Fruit fly (Drosophila melanogaster) whole organism, embryonic: Measurements from ENCODE around the gene CG14095.

Experiments used
- Antp ChIP-seq: fragments of 200-800 bp; sonication (Bioruptor generic); optimal IDR thresholded peaks from 3 replicates; lab custom pipeline; 2016; ENCODE audit warnings: missing biosample characterization, missing genetic modification characterization
- BtbVII ChIP-seq: fragments of 200-800 bp; sonication (Bioruptor generic); optimal IDR thresholded peaks from 3 replicates; lab custom pipeline; 2017; ENCODE audit warnings: missing biosample characterization, mild to moderate bottlenecking, missing genetic modification characterization
- C15 ChIP-seq: fragments of 200-800 bp; sonication (Bioruptor generic); IDR thresholded peaks from 3 replicates; pipeline ENCODE4 v1.3.6; 2022; ENCODE audit warnings: missing biosample characterization, missing genetic modification characterization
- CG10274 ChIP-seq: fragments of 200-800 bp; sonication (Bioruptor generic); optimal IDR thresholded peaks from 3 replicates; lab custom pipeline; 2017; ENCODE audit warnings: missing biosample characterization, mild to moderate bottlenecking, missing genetic modification characterization
- CG12155 ChIP-seq: fragments of 200-800 bp; sonication (Bioruptor generic); optimal IDR thresholded peaks from 3 replicates; lab custom pipeline; 2016; ENCODE audit warnings: missing biosample characterization, missing genetic modification characterization
- CG13296 ChIP-seq: fragments of 200-800 bp; sonication (Bioruptor generic); optimal IDR thresholded peaks from 3 replicates; lab custom pipeline; 2018; ENCODE audit warnings: missing biosample characterization, mild to moderate bottlenecking, missing genetic modification characterization
- CG15269 ChIP-seq: fragments of 200-800 bp; sonication (Bioruptor generic); optimal IDR thresholded peaks from 2 replicates; lab custom pipeline; 2018; ENCODE audit warnings: missing biosample characterization, mild to moderate bottlenecking, missing genetic modification characterization, moderate library complexity
- CG17612 ChIP-seq: fragments of 200-800 bp; sonication (Bioruptor generic); IDR thresholded peaks from 2 replicates; pipeline ENCODE4 v1.3.6; 2022; ENCODE audit warnings: missing biosample characterization, missing genetic modification characterization
- CG17912 ChIP-seq: fragments of 200-800 bp; sonication (Bioruptor generic); optimal IDR thresholded peaks from 2 replicates; lab custom pipeline; 2018; ENCODE audit warnings: missing biosample characterization, mild to moderate bottlenecking, missing genetic modification characterization
- CG1832 ChIP-seq: fragments of 200-800 bp; sonication (Bioruptor generic); optimal IDR thresholded peaks from 2 replicates; lab custom pipeline; 2017; ENCODE audit warnings: missing biosample characterization, mild to moderate bottlenecking, missing genetic modification characterization, inconsistent platforms
- CG18599 ChIP-seq: fragments of 200-800 bp; sonication (Bioruptor generic); optimal IDR thresholded peaks from 3 replicates; lab custom pipeline; 2017; ENCODE audit warnings: missing biosample characterization, missing genetic modification characterization, mild to moderate bottlenecking, moderate library complexity, missing genetic modification reagents
- CG2678 ChIP-seq: fragments of 200-800 bp; sonication (Bioruptor generic); optimal IDR thresholded peaks from 3 replicates; lab custom pipeline; 2019; ENCODE audit warnings: missing biosample characterization, mild to moderate bottlenecking, missing genetic modification characterization, moderate library complexity
- CG3281 ChIP-seq: fragments of 200-800 bp; sonication (Bioruptor generic); optimal IDR thresholded peaks from 3 replicates; lab custom pipeline; 2017; ENCODE audit warnings: missing biosample characterization, mild to moderate bottlenecking, missing genetic modification characterization
- CG3726 ChIP-seq: fragments of 200-800 bp; sonication (Bioruptor generic); IDR thresholded peaks from 3 replicates; pipeline ENCODE4, ENCODE4 v1.3.6; 2022; ENCODE audit warnings: missing biosample characterization, missing genetic modification characterization
- CG3995 ChIP-seq: fragments of 200-800 bp; sonication (Bioruptor generic); optimal IDR thresholded peaks from 3 replicates; lab custom pipeline; 2016; ENCODE audit warnings: missing biosample characterization, missing genetic modification characterization
- CG4360 ChIP-seq: fragments of 200-800 bp; sonication (Bioruptor generic); IDR thresholded peaks from 2 replicates; pipeline ENCODE4 v1.3.6; 2022; ENCODE audit warnings: missing biosample characterization, missing genetic modification characterization
- CG7928 ChIP-seq: fragments of 200-800 bp; sonication (Bioruptor generic); optimal IDR thresholded peaks from 2 replicates; lab custom pipeline; 2017; ENCODE audit warnings: missing biosample characterization, mild to moderate bottlenecking, missing genetic modification characterization
- CG8290 ChIP-seq, 3 experiments: fragments of 200-800 bp; sonication (Bioruptor generic); optimal IDR thresholded peaks; 2 replicates each; lab custom pipeline; 2016 to 2019; ENCODE audit warnings: missing biosample characterization in 3 of 3, missing genetic modification characterization in 3 of 3, mild to moderate bottlenecking in 2 of 3, moderate library complexity in 1 of 3
- CG9609 ChIP-seq: fragments of 200-800 bp; sonication (Bioruptor generic); optimal IDR thresholded peaks from 3 replicates; lab custom pipeline; 2016; ENCODE audit warnings: missing biosample characterization, missing genetic modification characterization
- CG9797 ChIP-seq: fragments of 200-800 bp; sonication (Bioruptor generic); optimal IDR thresholded peaks from 3 replicates; lab custom pipeline; 2018; ENCODE audit warnings: missing biosample characterization, mild to moderate bottlenecking, missing genetic modification characterization
- CoRest ChIP-seq: fragments of 200-800 bp; sonication (Bioruptor generic); optimal IDR thresholded peaks from 3 replicates; lab custom pipeline; 2018; ENCODE audit warnings: missing biosample characterization, mild to moderate bottlenecking, missing genetic modification characterization, moderate library complexity
- Dll ChIP-seq: fragments of 200-800 bp; sonication (Bioruptor generic); IDR thresholded peaks from 4 replicates; pipeline ENCODE4 v1.3.6; 2022; ENCODE audit warnings: missing biosample characterization, missing genetic modification characterization; ENCODE audit not compliant: partially characterized antibody
- Fer1 ChIP-seq: fragments of 200-800 bp; sonication (Bioruptor generic); optimal IDR thresholded peaks from 2 replicates; lab custom pipeline; 2017; ENCODE audit warnings: missing biosample characterization, mild to moderate bottlenecking, missing genetic modification characterization
- HLH4C ChIP-seq: fragments of 200-800 bp; sonication (Bioruptor generic); IDR thresholded peaks from 3 replicates; pipeline ENCODE4 v1.3.6; 2022; ENCODE audit warnings: missing biosample characterization, missing genetic modification characterization; ENCODE audit not compliant: partially characterized antibody
- HmgD ChIP-seq: fragments of 200-800 bp; sonication (Bioruptor generic); optimal IDR thresholded peaks from 3 replicates; lab custom pipeline; 2016; ENCODE audit warnings: missing biosample characterization, missing genetic modification characterization
- Hmr ChIP-seq: fragments of 200-800 bp; sonication (Bioruptor generic); optimal IDR thresholded peaks from 3 replicates; lab custom pipeline; 2017; ENCODE audit warnings: mild to moderate bottlenecking, missing biosample characterization, missing genetic modification reagents, missing genetic modification characterization
- Lpt ChIP-seq: fragments of >200 bp; optimal IDR thresholded peaks from 2 replicates; lab custom pipeline; 2018; ENCODE audit warnings: missing biosample characterization, missing genetic modification characterization
- MESR4 ChIP-seq: fragments of 200-800 bp; sonication (Bioruptor generic); optimal IDR thresholded peaks from 2 replicates; lab custom pipeline; 2018; ENCODE audit warnings: missing biosample characterization, mild to moderate bottlenecking, missing genetic modification characterization, moderate library complexity
- PHDP ChIP-seq: fragments of 200-800 bp; sonication (Bioruptor generic); optimal IDR thresholded peaks from 3 replicates; lab custom pipeline; 2018; ENCODE audit warnings: missing biosample characterization, mild to moderate bottlenecking, missing genetic modification characterization, moderate library complexity
- Side ChIP-seq: fragments of 200-800 bp; sonication (Bioruptor generic); optimal IDR thresholded peaks from 2 replicates; lab custom pipeline; 2016; ENCODE audit warnings: missing biosample characterization, missing genetic modification characterization
- al ChIP-seq: fragments of 200-800 bp; sonication (Bioruptor generic); IDR thresholded peaks from 2 replicates; pipeline ENCODE4 v1.3.6; 2022; ENCODE audit warnings: missing biosample characterization, missing genetic modification characterization
- ash1 ChIP-seq: fragments of 200-800 bp; sonication (Bioruptor generic); optimal IDR thresholded peaks from 2 replicates; lab custom pipeline; 2018; ENCODE audit warnings: missing biosample characterization, mild to moderate bottlenecking, missing genetic modification characterization
- bowl ChIP-seq: fragments of 200-800 bp; sonication (Bioruptor generic); IDR thresholded peaks from 2 replicates; pipeline ENCODE4 v1.3.6; 2022; ENCODE audit warnings: missing biosample characterization, missing genetic modification characterization
- cato ChIP-seq: fragments of 200-800 bp; sonication (Bioruptor generic); optimal IDR thresholded peaks from 2 replicates; lab custom pipeline; 2016; ENCODE audit warnings: missing biosample characterization, missing genetic modification characterization, borderline replicate concordance
- chn ChIP-seq: fragments of 200-800 bp; sonication (Bioruptor generic); optimal IDR thresholded peaks from 2 replicates; lab custom pipeline; 2016; ENCODE audit warnings: missing biosample characterization, missing genetic modification characterization
- crol ChIP-seq: fragments of 200-800 bp; sonication (Bioruptor generic); IDR thresholded peaks from 2 replicates; pipeline ENCODE4 v1.3.6; 2022; ENCODE audit warnings: missing biosample characterization, missing genetic modification characterization
- da ChIP-seq: fragments of 200-800 bp; sonication (Bioruptor generic); optimal IDR thresholded peaks from 2 replicates; lab custom pipeline; 2016; ENCODE audit warnings: missing biosample characterization, missing genetic modification characterization
- dmrt99B ChIP-seq: fragments of 200-800 bp; sonication (Bioruptor generic); optimal IDR thresholded peaks from 2 replicates; lab custom pipeline; 2018; ENCODE audit warnings: missing biosample characterization, mild to moderate bottlenecking, missing genetic modification characterization, moderate library complexity
- fd96Cb ChIP-seq: fragments of 200-800 bp; sonication (Bioruptor generic); optimal IDR thresholded peaks from 2 replicates; lab custom pipeline; 2018; ENCODE audit warnings: missing biosample characterization, mild to moderate bottlenecking, missing genetic modification characterization, moderate library complexity
- fru ChIP-seq: fragments of >200 bp; optimal IDR thresholded peaks from 2 replicates; lab custom pipeline; 2017
- gcm ChIP-seq: fragments of 200-800 bp; sonication (Bioruptor generic); optimal IDR thresholded peaks from 2 replicates; lab custom pipeline; 2019; ENCODE audit warnings: missing biosample characterization, mild to moderate bottlenecking, missing genetic modification characterization, moderate library complexity
- kah ChIP-seq: fragments of 200-800 bp; sonication (Bioruptor generic); optimal IDR thresholded peaks from 2 replicates; lab custom pipeline; 2018; ENCODE audit warnings: missing biosample characterization, mild to moderate bottlenecking, missing genetic modification characterization
- kay ChIP-seq: fragments of 200-800 bp; sonication (Bioruptor generic); optimal IDR thresholded peaks from 2 replicates; lab custom pipeline; 2016; ENCODE audit warnings: missing biosample characterization, missing genetic modification characterization
- nerfin-1 ChIP-seq: fragments of 200-800 bp; sonication (Bioruptor generic); optimal IDR thresholded peaks from 3 replicates; lab custom pipeline; 2019; ENCODE audit warnings: missing biosample characterization, mild to moderate bottlenecking, missing genetic modification characterization, moderate library complexity
- sens ChIP-seq: fragments of 200-800 bp; sonication (Bioruptor generic); peaks from one replicate; lab custom pipeline; 2016; ENCODE audit warnings: missing biosample characterization, missing genetic modification characterization
- sug ChIP-seq: fragments of 200-800 bp; optimal IDR thresholded peaks from 2 replicates; lab custom pipeline; 2019; ENCODE audit warnings: missing biosample characterization, mild to moderate bottlenecking, missing genetic modification characterization, moderate library complexity
- tap ChIP-seq: fragments of 200-800 bp; optimal IDR thresholded peaks from 3 replicates; lab custom pipeline; 2019; ENCODE audit warnings: missing biosample characterization, mild to moderate bottlenecking, missing genetic modification characterization, moderate library complexity
- trh ChIP-seq: fragments of 200-800 bp; sonication (Bioruptor generic); optimal IDR thresholded peaks from 2 replicates; lab custom pipeline; 2016; ENCODE audit warnings: missing biosample characterization, missing genetic modification characterization
- unpg ChIP-seq: fragments of 200-800 bp; sonication (Bioruptor generic); optimal IDR thresholded peaks from 3 replicates; lab custom pipeline; 2018; ENCODE audit warnings: missing biosample characterization, mild to moderate bottlenecking, missing genetic modification characterization, moderate library complexity
- usp ChIP-seq: fragments of >200 bp; optimal IDR thresholded peaks from 2 replicates; lab custom pipeline; 2017; ENCODE audit warnings: missing biosample characterization, missing genetic modification characterization
- wek ChIP-seq: fragments of 200-800 bp; sonication (Bioruptor generic); optimal IDR thresholded peaks from 3 replicates; lab custom pipeline; 2018; ENCODE audit warnings: missing biosample characterization, mild to moderate bottlenecking, missing genetic modification characterization, moderate library complexity

Gene CG14095

DNA sequence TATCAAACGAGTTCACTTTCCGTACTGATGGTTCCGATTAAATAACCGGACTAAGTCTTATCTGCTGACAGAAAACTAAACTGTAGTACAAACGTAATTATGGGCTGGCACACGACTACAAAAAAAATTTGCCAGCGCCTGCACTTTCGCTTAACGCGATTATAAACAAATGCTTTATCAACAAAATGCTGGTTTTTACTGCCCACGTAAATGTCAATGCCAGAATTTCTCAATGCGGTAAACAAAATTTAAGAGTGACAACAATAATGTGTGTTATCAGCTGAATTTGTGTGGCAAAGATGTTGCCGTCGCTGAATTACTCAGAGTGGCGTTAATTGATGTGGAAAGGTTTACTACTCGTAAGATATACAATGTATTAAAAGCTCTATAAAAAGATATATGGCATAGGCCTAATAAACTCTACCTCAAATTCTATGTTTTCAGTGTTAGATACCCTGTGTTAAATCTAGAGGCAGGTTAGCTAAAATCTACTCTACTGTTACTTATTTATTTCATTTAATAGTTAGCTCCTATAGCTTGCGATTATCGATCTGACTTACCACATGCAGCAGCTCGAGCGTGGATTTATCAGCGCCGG is 31.5 kb upstream of the CG14095 start (continued):
- TF ChIP-seq Side (no peak), CG18599 (GFP tag; lab: Kevin White, UChicago) (peak; percentile 10), CoRest (peak; percentile 8), kah (GFP tag; lab: Kevin White, UChicago) (no peak), CG13296 (GFP tag; lab: Kevin White, UChicago) (peak; percentile 33), CG4360 (GFP tag; lab: Robert Waterston, UW) (no peak), wek (GFP tag; lab: Kevin White, UChicago) (peak; percentile 32), da (GFP tag; lab: Kevin White, UChicago) (no peak), dmrt99B (peak; percentile 1), crol (GFP tag; lab: Robert Waterston, UW) (no peak), trh (GFP tag; lab: Kevin White, UChicago) (no peak), HLH4C (no peak), CG12155 (GFP tag; lab: Kevin White, UChicago) (no peak), CG17912 (no peak), CG15269 (tag; lab: Kevin White, UChicago) (peak; percentile 19), unpg (GFP tag; lab: Kevin White, UChicago) (peak; percentile 12), ash1 (GFP tag; lab: Kevin White, UChicago) (no peak), sens (GFP tag; lab: Kevin White, UChicago) (peak; percentile 30), kay (GFP tag; lab: Kevin White, UChicago) (no peak), C15 (no peak), PHDP (tag; lab: Kevin White, UChicago) (peak; percentile 11), cato (no peak), sug (tag; lab: Kevin White, UChicago) (peak; percentile 65), bowl (GFP tag; lab: Robert Waterston, UW) (no peak), Antp (no peak), al (GFP tag; lab: Robert Waterston, UW) (no peak), usp (GFP tag; lab: Kevin White, UChicago) (no peak), CG9797 (GFP tag; lab: Kevin White, UChicago) (no peak), HmgD (GFP tag; lab: Kevin White, UChicago) (no peak), CG10274 (GFP tag; lab: Kevin White, UChicago) (no peak), gcm (GFP tag; lab: Kevin White, UChicago) (no peak), Dll (GFP tag; lab: Robert Waterston, UW) (no peak), Lpt (GFP tag; lab: Kevin White, UChicago) (no peak), Fer1 (GFP tag; lab: Kevin White, UChicago) (peak; percentile 36), tap (tag; lab: Kevin White, UChicago) (no peak), Hmr (GFP tag; lab: Kevin White, UChicago) (peak; percentile 7), nerfin-1 (tag; lab: Kevin White, UChicago) (no peak), CG7928 (GFP tag; lab: Kevin White, UChicago) (no peak), BtbVII (GFP tag; lab: Kevin White, UChicago) (peak; percentile 11), CG3995 (GFP tag; lab: Kevin White, UChicago) (no peak), fru (lab: Kevin White, UChicago) (no peak), CG8290 (GFP tag; optimal IDR thresholded peaks at IDR 0.05; lab: Kevin White, UChicago) (no peak), CG8290 (tag; optimal IDR thresholded peaks at IDR 0.05; lab: Kevin White, UChicago) (peak in 1 of 2 experiments; percentile 21), CG3726 (no peak), CG1832 (GFP tag; lab: Kevin White, UChicago) (no peak), CG9609 (GFP tag; lab: Kevin White, UChicago) (no peak), CG2678 (peak; percentile 46), CG17612 (GFP tag; lab: Robert Waterston, UW) (no peak), fd96Cb (no peak), CG3281 (GFP tag; lab: Kevin White, UChicago) (peak; percentile 14), chn (GFP tag; lab: Kevin White, UChicago) (no peak), MESR4 (GFP tag; lab: Kevin White, UChicago) (no peak)
